Worm (Caenorhabditis elegans) whole organism, young adult: ENCODE results near the gene tbb-2.

Experiments
- B0019.2 ChIP-seq: fragments of 200-800 bp; sonication (Bioruptor generic); conservative IDR thresholded peaks from 2 replicates; pipeline ENCODE4 v1.3.6; 2022; ENCODE audit warnings: missing genetic modification reagents, missing genetic modification characterization, missing compliant biosample characterization
- F23B12.7 ChIP-seq: sonication (generic microtip); optimal IDR thresholded peaks from 2 replicates; lab custom pipeline; 2017; ENCODE audit warnings: missing genetic modification characterization, mild to moderate bottlenecking, missing compliant biosample characterization, antibody characterized with exemption, moderate library complexity; ENCODE audit not compliant: insufficient read depth
- F33H1.4 ChIP-seq: fragments of 200-800 bp; sonication (Bioruptor generic); IDR thresholded peaks from 2 replicates; pipeline ENCODE4 v1.3.6; 2022; ENCODE audit warnings: missing genetic modification reagents, missing genetic modification characterization, missing compliant biosample characterization
- F52B5.7 ChIP-seq: sonication (generic microtip); optimal IDR thresholded peaks from 2 replicates; lab custom pipeline; 2016; ENCODE audit warnings: mild to moderate bottlenecking, missing genetic modification characterization, missing compliant biosample characterization
- F55B11.4 ChIP-seq: sonication (generic microtip); optimal IDR thresholded peaks from 2 replicates; lab custom pipeline; 2016; ENCODE audit warnings: missing compliant biosample characterization, missing genetic modification characterization, borderline replicate concordance; ENCODE audit not compliant: insufficient read depth
- T26A5.8 ChIP-seq: sonication (generic microtip); optimal IDR thresholded peaks from 2 replicates; lab custom pipeline; 2016; ENCODE audit warnings: missing genetic modification characterization, missing compliant biosample characterization
- Y53F4B.3 ChIP-seq: fragments of 200-800 bp; sonication (Bioruptor generic); IDR thresholded peaks from 2 replicates; pipeline ENCODE4 v1.3.6; 2022; ENCODE audit warnings: missing genetic modification reagents, missing genetic modification characterization, missing compliant biosample characterization
- Y53G8AR.9 ChIP-seq: fragments of 200-800 bp; sonication (Bioruptor generic); conservative IDR thresholded peaks from 2 replicates; pipeline ENCODE4 v1.3.6; 2022; ENCODE audit warnings: missing genetic modification reagents, missing genetic modification characterization, missing compliant biosample characterization
- Y56A3A.18 ChIP-seq: fragments of 200-800 bp; sonication (Bioruptor generic); IDR thresholded peaks from 2 replicates; pipeline ENCODE4 v1.3.6; 2022; ENCODE audit warnings: missing genetic modification reagents, missing genetic modification characterization, missing compliant biosample characterization
- Y67H2A.10 ChIP-seq: fragments of 200-800 bp; sonication (Bioruptor generic); conservative IDR thresholded peaks from 2 replicates; pipeline ENCODE4 v1.3.6; 2022; ENCODE audit warnings: missing genetic modification reagents, missing genetic modification characterization, missing compliant biosample characterization
- ama-1 ChIP-seq, 3 experiments: fragments of 150-350 bp in 1 of 3; sonication (generic microtip) in 2 of 3; optimal IDR thresholded peaks; 2 replicates each; lab custom pipeline; 2014 to 2018; ENCODE audit warnings: missing biosample characterization in 2 of 3, missing genetic modification characterization in 2 of 3, missing genetic modification reagents in 2 of 3
- aptf-3 ChIP-seq: fragments of 200-800 bp; sonication (Bioruptor generic); IDR thresholded peaks from 2 replicates; pipeline ENCODE4 v1.3.6; 2022; ENCODE audit warnings: missing genetic modification characterization, missing compliant biosample characterization
- athp-1 ChIP-seq: sonication (generic microtip); optimal IDR thresholded peaks from 2 replicates; lab custom pipeline; 2017; ENCODE audit warnings: mild to moderate bottlenecking, missing genetic modification characterization, missing compliant biosample characterization
- attf-5 ChIP-seq: fragments of 200-800 bp; sonication (Bioruptor generic); optimal IDR thresholded peaks from 2 replicates; lab custom pipeline; 2018; ENCODE audit warnings: mild to moderate bottlenecking, missing genetic modification characterization, missing compliant biosample characterization
- ccch-3 ChIP-seq: fragments of 200-800 bp; sonication (Bioruptor generic); optimal IDR thresholded peaks from 2 replicates; lab custom pipeline; 2018; ENCODE audit warnings: mild to moderate bottlenecking, missing genetic modification characterization, missing compliant biosample characterization
- cebp-1 ChIP-seq, 2 experiments: fragments of 200-800 bp in 1 of 2; sonication (Bioruptor generic) in 1 of 2; sonication (generic microtip) in 1 of 2; IDR thresholded peaks in 1 of 2; optimal IDR thresholded peaks in 1 of 2; 2 replicates each; pipeline versions ENCODE4 v1.3.6 to Lab custom; 2017 to 2022; ENCODE audit warnings: missing compliant biosample characterization in 2 of 2, missing genetic modification characterization in 2 of 2, mild to moderate bottlenecking in 1 of 2, missing genetic modification reagents in 1 of 2, moderate library complexity in 1 of 2
- ceh-27 ChIP-seq: fragments of 200-800 bp; sonication (Bioruptor generic); optimal IDR thresholded peaks from 2 replicates; lab custom pipeline; 2018; ENCODE audit warnings: mild to moderate bottlenecking, missing genetic modification characterization, moderate library complexity, missing compliant biosample characterization
- chd-7 ChIP-seq: sonication (generic microtip); optimal IDR thresholded peaks from 2 replicates; lab custom pipeline; 2016; ENCODE audit warnings: mild to moderate bottlenecking, missing genetic modification characterization, moderate library complexity, missing compliant biosample characterization
- dox-1 ChIP-seq: fragments of 200-800 bp; sonication (Bioruptor generic); IDR thresholded peaks from 2 replicates; pipeline ENCODE4 v1.3.6; 2022; ENCODE audit warnings: missing genetic modification reagents, missing genetic modification characterization, missing compliant biosample characterization
- efl-1 ChIP-seq: fragments of 150-350 bp; optimal IDR thresholded peaks from 2 replicates; lab custom pipeline; 2014; ENCODE audit warnings: missing biosample characterization, missing genetic modification reagents, missing genetic modification characterization
- egrh-3 ChIP-seq: fragments of 200-800 bp; sonication (Bioruptor generic); IDR thresholded peaks from 2 replicates; pipeline ENCODE4 v1.3.6; 2022; ENCODE audit warnings: missing genetic modification reagents, missing genetic modification characterization, missing compliant biosample characterization
- gei-17 ChIP-seq: fragments of 200-800 bp; sonication (Bioruptor generic); optimal IDR thresholded peaks from 2 replicates; lab custom pipeline; 2018; ENCODE audit warnings: mild to moderate bottlenecking, missing genetic modification characterization, missing compliant biosample characterization
- him-1 ChIP-seq: sonication (generic microtip); optimal IDR thresholded peaks from 2 replicates; lab custom pipeline; 2016; ENCODE audit warnings: missing genotype, missing genetic modification reagents, missing genetic modification characterization, missing compliant biosample characterization
- hrde-1 ChIP-seq: sonication (generic microtip); optimal IDR thresholded peaks from 2 replicates; lab custom pipeline; 2016; ENCODE audit warnings: missing genetic modification characterization, mild to moderate bottlenecking, missing compliant biosample characterization, moderate library complexity, missing genotype, missing genetic modification reagents, borderline replicate concordance
- lin-26 ChIP-seq: fragments of 200-800 bp; sonication (Bioruptor generic); IDR thresholded peaks from 2 replicates; pipeline ENCODE4 v1.3.6; 2022; ENCODE audit warnings: missing genetic modification reagents, missing genetic modification characterization, missing compliant biosample characterization
- lin-40 ChIP-seq: sonication (generic microtip); optimal IDR thresholded peaks from 2 replicates; lab custom pipeline; 2016; ENCODE audit warnings: missing genetic modification characterization, mild to moderate bottlenecking, missing compliant biosample characterization, missing genotype, missing genetic modification reagents
- lsl-1 ChIP-seq: fragments of 200-800 bp; sonication (Bioruptor generic); optimal IDR thresholded peaks from 2 replicates; lab custom pipeline; 2018; ENCODE audit warnings: mild to moderate bottlenecking, missing genetic modification characterization, moderate library complexity, missing compliant biosample characterization
- lsy-27 ChIP-seq: sonication (generic microtip); optimal IDR thresholded peaks from 2 replicates; lab custom pipeline; 2017; ENCODE audit warnings: missing genetic modification characterization, mild to moderate bottlenecking, missing compliant biosample characterization, antibody characterized with exemption, missing genotype, borderline replicate concordance; ENCODE audit not compliant: insufficient read depth
- madf-3 ChIP-seq: fragments of 200-800 bp; sonication (Bioruptor generic); IDR thresholded peaks from 2 replicates; pipeline ENCODE4 v1.3.6; 2022; ENCODE audit warnings: missing genetic modification reagents, missing genetic modification characterization, missing compliant biosample characterization
- madf-6 ChIP-seq: fragments of 200-800 bp; sonication (Bioruptor generic); IDR thresholded peaks from 2 replicates; pipeline ENCODE4 v1.3.6; 2022; ENCODE audit warnings: missing genetic modification reagents, missing genetic modification characterization, missing compliant biosample characterization
- mel-28 ChIP-seq: sonication (generic microtip); optimal IDR thresholded peaks from 2 replicates; lab custom pipeline; 2016; ENCODE audit warnings: borderline replicate concordance, mild to moderate bottlenecking, missing genetic modification characterization, missing compliant biosample characterization
- mes-4 ChIP-seq: sonication (generic microtip); optimal IDR thresholded peaks from 2 replicates; lab custom pipeline; 2016; ENCODE audit warnings: missing genotype, missing genetic modification characterization, missing compliant biosample characterization
- mxl-1 ChIP-seq: sonication (generic microtip); optimal IDR thresholded peaks from 2 replicates; lab custom pipeline; 2016; ENCODE audit warnings: missing genetic modification characterization, missing compliant biosample characterization
- nhr-90 ChIP-seq: sonication (generic microtip); optimal IDR thresholded peaks from 2 replicates; lab custom pipeline; 2016; ENCODE audit warnings: missing genotype, mild to moderate bottlenecking, missing genetic modification characterization, missing compliant biosample characterization
- rec-8 ChIP-seq, 2 experiments: sonication (generic microtip); optimal IDR thresholded peaks; 2 replicates each; lab custom pipeline; 2016; ENCODE audit warnings: mild to moderate bottlenecking in 2 of 2, missing genetic modification characterization in 2 of 2, missing genetic modification reagents in 2 of 2, missing genotype in 2 of 2, missing biosample characterization in 1 of 2, missing compliant biosample characterization in 1 of 2, moderate library complexity in 1 of 2
- repo-1 ChIP-seq: sonication (generic microtip); optimal IDR thresholded peaks from 2 replicates; lab custom pipeline; 2017; ENCODE audit warnings: mild to moderate bottlenecking, missing genetic modification characterization, missing compliant biosample characterization
- rpc-1 ChIP-seq, 2 experiments: fragments of 150-350 bp in 1 of 2; sonication (generic microtip) in 1 of 2; optimal IDR thresholded peaks; 2 replicates each; lab custom pipeline; 2014 to 2018; ENCODE audit warnings: missing biosample characterization in 1 of 2, missing genetic modification characterization in 1 of 2, missing genetic modification reagents in 1 of 2, missing genotype in 1 of 2
- sea-2 ChIP-seq: fragments of 200-800 bp; sonication (Bioruptor generic); IDR thresholded peaks from 2 replicates; pipeline ENCODE4 v1.3.6; 2022; ENCODE audit warnings: missing genetic modification characterization, missing compliant biosample characterization
- somi-1 ChIP-seq: fragments of 200-800 bp; sonication (Bioruptor generic); optimal IDR thresholded peaks from 2 replicates; lab custom pipeline; 2018; ENCODE audit warnings: mild to moderate bottlenecking, missing genetic modification characterization, missing compliant biosample characterization
- unc-130 ChIP-seq: sonication (generic microtip); optimal IDR thresholded peaks from 2 replicates; lab custom pipeline; 2016; ENCODE audit warnings: missing genetic modification reagents, missing genetic modification characterization, missing compliant biosample characterization
- zfh-2 ChIP-seq: fragments of 200-800 bp; sonication (Bioruptor generic); conservative IDR thresholded peaks from 2 replicates; pipeline ENCODE4 v1.3.6; 2022; ENCODE audit warnings: missing genetic modification reagents, missing genetic modification characterization, missing compliant biosample characterization

The tbb-2 gene

DNA sequence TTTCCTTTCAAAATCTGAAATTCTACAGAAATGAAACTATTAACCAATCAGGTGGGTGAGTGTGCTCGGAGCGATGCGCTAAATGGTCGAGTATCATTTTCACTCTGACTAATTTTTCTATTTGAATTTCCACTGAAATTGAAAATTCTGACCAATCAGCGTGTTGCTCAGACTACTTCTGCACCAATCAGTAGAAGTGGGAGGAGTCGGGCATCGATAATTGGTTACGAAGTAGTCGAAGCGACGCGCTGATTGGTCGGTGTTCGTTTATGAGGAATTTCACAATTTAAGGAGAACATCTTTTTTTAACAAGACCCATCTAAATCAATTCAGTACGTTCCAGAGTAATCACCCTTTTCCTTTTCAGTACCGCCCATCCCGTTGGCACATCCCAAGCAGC lies 8.2 kb downstream of the tbb-2 start:
- TF ChIP-seq unc-130 (GFP tag; lab: Kevin White, UChicago) = no peak
- TF ChIP-seq mxl-1 (tag; lab: Kevin White, UChicago) = no peak
- no peak for TF ChIP-seq Y53G8AR.9
- no peak for TF ChIP-seq mes-4 (tag; lab: Kevin White, UChicago)
- no peak for TF ChIP-seq F55B11.4
- no peak for TF ChIP-seq F52B5.7 (tag; lab: Kevin White, UChicago)
- no peak for TF ChIP-seq repo-1 (tag; lab: Kevin White, UChicago)
- no peak for TF ChIP-seq madf-6 (GFP tag; lab: Robert Waterston, UW)
- no peak for TF ChIP-seq aptf-3
- TF ChIP-seq F33H1.4 (GFP tag; lab: Robert Waterston, UW) = no peak
- TF ChIP-seq hrde-1 (tag; lab: Kevin White, UChicago) = no peak
- no peak for TF ChIP-seq him-1 (tag; lab: Kevin White, UChicago)
- TF ChIP-seq gei-17 = no peak

DNA sequence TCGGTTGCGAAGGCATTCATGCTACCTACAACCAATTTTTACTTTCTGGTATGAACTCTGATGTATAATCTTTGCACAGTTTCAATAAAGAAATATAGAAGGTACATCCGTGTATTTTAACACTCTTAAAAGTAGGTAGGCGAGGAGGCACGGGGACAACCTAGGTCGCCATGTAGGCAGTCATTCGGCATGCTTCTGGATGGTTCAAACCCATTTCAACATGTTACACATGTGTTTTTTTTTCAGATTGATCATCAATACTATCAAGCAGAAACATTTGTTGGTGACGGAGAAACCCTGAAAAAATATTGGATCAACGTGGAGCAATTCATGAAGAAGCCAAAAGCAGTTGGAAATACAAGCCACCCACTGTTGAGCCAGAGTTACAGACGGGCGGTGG lies 10.4 kb downstream of the tbb-2 start:
- TF ChIP-seq F55B11.4 (no peak), ama-1 (optimal IDR thresholded peaks at IDR 0.05; lab: Kevin White, UChicago) (peak; percentile 16), ama-1 (GFP tag; optimal IDR thresholded peaks at IDR 0.05; lab: Kevin White, UChicago) (no peak), Y53G8AR.9 (0 out of 2 replicates have a peak, but pooled peaks have one; percentile 53)

DNA sequence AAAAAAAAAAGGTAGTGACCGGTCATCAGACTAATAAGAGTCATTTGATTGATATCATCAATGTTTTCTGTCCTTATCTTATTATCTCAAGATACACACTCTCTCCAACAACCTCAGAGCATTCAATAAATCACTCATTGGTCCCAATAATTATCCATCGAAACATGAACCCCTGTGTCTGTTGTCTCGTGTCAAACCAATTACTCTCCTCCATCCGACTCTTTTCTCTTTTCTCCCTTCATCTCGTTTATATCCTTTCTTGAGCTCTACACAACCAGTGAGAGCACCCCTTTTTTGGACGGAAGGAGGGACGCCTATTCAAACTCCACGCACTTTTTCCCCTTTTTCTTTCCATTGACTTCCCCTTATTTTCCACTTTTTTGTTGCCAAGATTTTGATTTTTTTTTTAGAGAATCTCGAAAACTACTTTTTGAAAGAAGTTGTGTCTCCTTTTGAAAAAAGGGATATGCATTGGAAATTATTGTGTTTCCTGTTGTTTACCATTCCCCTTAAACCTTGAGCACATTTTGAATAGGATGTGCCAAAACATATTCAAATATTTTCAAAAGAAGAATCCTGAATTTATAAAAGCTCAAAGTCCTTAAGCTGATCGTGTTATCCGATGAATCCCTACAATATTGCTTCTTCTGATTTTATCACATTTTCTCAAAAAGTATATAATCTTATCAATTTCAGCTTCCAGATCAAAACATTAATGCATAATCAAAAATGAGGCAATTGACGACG lies 11.8 kb downstream of the tbb-2 start, which contains the start of gene pxd-1:
Gene pxd-1 (plus strand): TSS at position 697 of the 747 bp plus-strand sequence.
- TF ChIP-seq efl-1 (GFP tag; lab: Kevin White, UChicago) = no peak
- peak; percentile 13 for TF ChIP-seq somi-1 (GFP tag; lab: Kevin White, UChicago)
- TF ChIP-seq attf-5 = peak; percentile 8
- no peak for TF ChIP-seq nhr-90
- no peak for TF ChIP-seq cebp-1 (GFP tag; IDR thresholded peaks at IDR 0.05; lab: Robert Waterston, UW)
- TF ChIP-seq cebp-1 (tag; optimal IDR thresholded peaks at IDR 0.05; lab: Kevin White, UChicago) = peak; percentile 6
- no peak for TF ChIP-seq Y56A3A.18 (GFP tag; lab: Robert Waterston, UW)
- no peak for TF ChIP-seq Y53G8AR.9
- no peak for TF ChIP-seq sea-2 (GFP tag; lab: Robert Waterston, UW)

DNA sequence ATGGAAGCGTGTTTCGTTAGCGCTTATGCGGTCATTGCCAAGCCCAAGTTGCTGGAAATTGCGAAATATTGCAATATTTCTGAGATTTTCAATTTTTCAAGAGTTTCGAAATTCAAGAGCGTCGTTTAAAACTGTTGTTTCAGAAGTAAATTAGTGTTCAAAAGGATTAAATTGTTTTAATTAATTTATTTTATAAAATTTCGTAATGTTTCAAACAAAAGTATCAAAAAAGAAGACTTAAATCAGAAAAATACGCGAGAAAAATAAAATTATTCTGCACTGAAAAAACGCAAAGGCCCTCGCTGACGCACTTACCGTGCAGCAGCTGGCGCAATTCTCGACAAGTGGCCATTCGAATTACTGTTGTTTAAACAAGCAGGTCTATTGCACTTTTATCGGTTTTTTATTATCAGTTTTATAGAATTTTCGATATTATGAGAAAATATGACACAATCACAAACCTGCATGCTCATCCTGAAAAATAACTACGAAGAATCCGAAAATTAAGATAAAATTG lies 13.3 kb downstream of the tbb-2 start, which contains the start of gene tif-1A:
Gene tif-1A (minus strand): TSS at position 51 of the 517 bp plus-strand sequence.
- TF ChIP-seq rec-8 (tag; optimal IDR thresholded peaks at IDR 0.05; lab: Kevin White, UChicago) = no peak
- TF ChIP-seq lin-40 (tag; lab: Kevin White, UChicago) = peak; percentile 78
- TF ChIP-seq chd-7 = peak; percentile 14
- TF ChIP-seq athp-1 = no peak
- TF ChIP-seq him-1 (tag; lab: Kevin White, UChicago) = peak; percentile 43
- no peak for TF ChIP-seq B0019.2 (GFP tag; lab: Robert Waterston, UW)
- peak; percentile 91 for TF ChIP-seq dox-1 (GFP tag; lab: Robert Waterston, UW)
- no peak for TF ChIP-seq mel-28 (tag; lab: Kevin White, UChicago)
- no peak for TF ChIP-seq Y53F4B.3 (GFP tag; lab: Robert Waterston, UW)
- TF ChIP-seq F33H1.4 (GFP tag; lab: Robert Waterston, UW) = peak; percentile 59
- no peak for TF ChIP-seq lin-26 (GFP tag; lab: Robert Waterston, UW)
- peak; percentile 87 for TF ChIP-seq F23B12.7 (tag; lab: Kevin White, UChicago)
- no peak for TF ChIP-seq lsy-27 (tag; lab: Kevin White, UChicago)
- TF ChIP-seq Y67H2A.10 (GFP tag; lab: Robert Waterston, UW) = no peak
- TF ChIP-seq egrh-3 (GFP tag; lab: Robert Waterston, UW) = no peak
- TF ChIP-seq rpc-1 (optimal IDR thresholded peaks at IDR 0.05; lab: Kevin White, UChicago) = no peak
- TF ChIP-seq rpc-1 (tag; optimal IDR thresholded peaks at IDR 0.05; lab: Kevin White, UChicago) = no peak
- no peak for TF ChIP-seq T26A5.8 (tag; lab: Kevin White, UChicago)
- TF ChIP-seq ceh-27 (GFP tag; lab: Kevin White, UChicago) = peak; percentile 19
- peak; percentile 73; the same call in 1 of the 2 replicates for TF ChIP-seq madf-3 (GFP tag; lab: Robert Waterston, UW)
- TF ChIP-seq lsl-1 (GFP tag; lab: Kevin White, UChicago) = peak; percentile 72
- no peak for TF ChIP-seq zfh-2
- TF ChIP-seq ccch-3 (GFP tag; lab: Kevin White, UChicago) = no peak
